Worm (Caenorhabditis elegans): ENCODE measurements around the gene acs-4.

Gene acs-4

DNA sequence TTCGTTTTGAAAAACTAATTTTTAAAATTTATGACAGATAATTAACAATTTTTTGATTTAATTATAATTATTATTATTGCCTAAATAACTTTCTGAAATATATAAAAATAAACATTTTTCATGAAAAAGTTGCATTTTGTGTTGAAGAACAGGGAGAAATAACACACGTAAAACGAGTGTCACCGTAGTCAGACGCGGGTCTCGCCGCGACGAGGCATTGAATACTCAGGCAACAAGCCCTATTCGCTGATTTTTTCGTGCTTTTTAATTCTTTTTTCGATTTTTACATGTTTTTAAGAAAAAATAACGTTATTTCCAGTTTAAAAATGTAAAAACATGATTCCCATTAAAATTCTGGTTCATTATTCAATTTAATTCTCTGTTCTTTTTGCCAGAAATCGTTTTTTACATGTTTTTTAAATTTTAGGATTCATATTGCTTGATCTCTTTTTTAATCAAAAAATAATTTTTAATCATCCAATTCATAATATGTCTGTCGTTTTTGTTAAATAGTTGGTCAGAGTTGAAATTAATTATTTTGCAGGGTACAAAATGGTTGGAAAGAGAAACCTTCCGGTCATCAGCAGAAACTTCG, 40.4 kb downstream of the acs-4 start, which contains the start of gene rpl-6:
Gene rpl-6 (plus strand): TSS at position 545 of the 595 bp plus-strand sequence.
- peak; percentile 57 for TF ChIP-seq pax-1 (tag; optimal IDR thresholded peaks at IDR 0.05)
- TF ChIP-seq fax-1 (tag; optimal IDR thresholded peaks at IDR 0.05) = no peak
- peak; percentile 4 for TF ChIP-seq pha-2 (tag; optimal IDR thresholded peaks at IDR 0.05)
- TF ChIP-seq dve-1 (tag; optimal IDR thresholded peaks at IDR 0.05) = no peak
- TF ChIP-seq ceh-6 (GFP tag; optimal IDR thresholded peaks at IDR 0.05) = no peak
- no peak for TF ChIP-seq ceh-30 (tag; optimal IDR thresholded peaks at IDR 0.05)
- TF ChIP-seq fkh-10 (GFP tag; optimal IDR thresholded peaks at IDR 0.05) = no peak
- TF ChIP-seq elt-2 (tag; optimal IDR thresholded peaks at IDR 0.05) = peak; percentile 42
- TF ChIP-seq tbx-2 (tag; optimal IDR thresholded peaks at IDR 0.05) = peak; percentile 23
- TF ChIP-seq hlh-6 (tag; optimal IDR thresholded peaks at IDR 0.05) = no peak
- TF ChIP-seq unc-42 (tag; optimal IDR thresholded peaks at IDR 0.05) = peak; percentile 12
- no peak for TF ChIP-seq eyg-1 (tag; optimal IDR thresholded peaks at IDR 0.05)
- TF ChIP-seq dmd-4 (tag; optimal IDR thresholded peaks at IDR 0.05; ENCODE audit: borderline replicate concordance) = no peak
- TF ChIP-seq ceh-9 (tag; optimal IDR thresholded peaks at IDR 0.05) = no peak
- TF ChIP-seq tbx-7 (tag; optimal IDR thresholded peaks at IDR 0.05) = no peak
- no peak for TF ChIP-seq che-1 (tag; optimal IDR thresholded peaks at IDR 0.05)
- no peak for TF ChIP-seq fkh-6 (tag; optimal IDR thresholded peaks at IDR 0.05)
- TF ChIP-seq pha-4 (tag; optimal IDR thresholded peaks at IDR 0.05) = no peak
- no peak for TF ChIP-seq ceh-45 (GFP tag; IDR thresholded peaks at IDR 0.05)
- no peak for TF ChIP-seq unc-3 (GFP tag; conservative IDR thresholded peaks at IDR 0.05)
- no peak for TF ChIP-seq unc-3 (tag; optimal IDR thresholded peaks at IDR 0.05)
- no peak for TF ChIP-seq rnt-1 (tag; optimal IDR thresholded peaks at IDR 0.05)
- no peak for TF ChIP-seq ama-1 (optimal IDR thresholded peaks at IDR 0.05)
- TF ChIP-seq ceh-24 (tag; optimal IDR thresholded peaks at IDR 0.05) = no peak
- TF ChIP-seq npax-4 (tag; optimal IDR thresholded peaks at IDR 0.05) = no peak
- peak; percentile 93 for TF ChIP-seq nfya-1 (tag; optimal IDR thresholded peaks at IDR 0.05)
- TF ChIP-seq ceh-18 (tag; optimal IDR thresholded peaks at IDR 0.05) = no peak
- TF ChIP-seq ceh-34 (tag; optimal IDR thresholded peaks at IDR 0.05) = peak; percentile 1
- TF ChIP-seq sox-4 (tag; optimal IDR thresholded peaks at IDR 0.05) = no peak
- no peak for TF ChIP-seq sox-2 (GFP tag; IDR thresholded peaks at IDR 0.05)
- TF ChIP-seq madf-2 (tag; optimal IDR thresholded peaks at IDR 0.05) = no peak
- TF ChIP-seq gmeb-2 (tag; optimal IDR thresholded peaks at IDR 0.05) = no peak
- TF ChIP-seq mec-3 (tag; optimal IDR thresholded peaks at IDR 0.05; ENCODE audit: borderline replicate concordance) = no peak
- TF ChIP-seq pqm-1 (tag; optimal IDR thresholded peaks at IDR 0.05) = no peak
- TF ChIP-seq ceh-31 (tag; optimal IDR thresholded peaks at IDR 0.05) = peak; percentile 34

DNA sequence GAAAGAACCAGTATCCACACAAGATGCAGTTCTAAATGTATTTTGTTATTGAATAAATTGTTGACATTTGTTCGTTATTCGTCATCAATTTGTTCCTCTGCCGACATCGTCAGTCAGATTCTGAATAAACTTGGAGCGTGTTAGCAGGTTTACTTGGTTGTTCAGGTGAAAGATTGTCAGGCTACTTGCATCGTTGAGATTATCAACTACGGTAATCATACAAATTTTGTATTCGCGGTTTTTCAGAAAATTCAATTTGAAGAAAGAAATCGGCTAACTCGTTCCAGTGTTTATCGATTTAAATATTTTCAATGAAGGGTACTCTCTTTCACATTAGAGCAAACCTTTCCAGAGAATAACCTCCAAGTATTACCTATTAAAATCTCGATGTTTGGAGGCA, 42.1 kb downstream of the acs-4 start, which contains the start of gene R151.2:
Gene R151.2 (plus strand): TSS at position 247 of the 400 bp plus-strand sequence.
- TF ChIP-seq K02D7.2 (tag; optimal IDR thresholded peaks at IDR 0.05) (no peak), pros-1 (tag; optimal IDR thresholded peaks at IDR 0.05) (no peak), hlh-6 (tag; optimal IDR thresholded peaks at IDR 0.05) (no peak), nhr-11 (tag; optimal IDR thresholded peaks at IDR 0.05) (no peak), elt-2 (tag; optimal IDR thresholded peaks at IDR 0.05) (no peak), unc-86 (tag; optimal IDR thresholded peaks at IDR 0.05) (no peak), lim-6 (tag; optimal IDR thresholded peaks at IDR 0.05) (no peak), hlh-15 (tag; optimal IDR thresholded peaks at IDR 0.05) (no peak), ceh-19 (GFP tag; optimal IDR thresholded peaks at IDR 0.05) (no peak)

DNA sequence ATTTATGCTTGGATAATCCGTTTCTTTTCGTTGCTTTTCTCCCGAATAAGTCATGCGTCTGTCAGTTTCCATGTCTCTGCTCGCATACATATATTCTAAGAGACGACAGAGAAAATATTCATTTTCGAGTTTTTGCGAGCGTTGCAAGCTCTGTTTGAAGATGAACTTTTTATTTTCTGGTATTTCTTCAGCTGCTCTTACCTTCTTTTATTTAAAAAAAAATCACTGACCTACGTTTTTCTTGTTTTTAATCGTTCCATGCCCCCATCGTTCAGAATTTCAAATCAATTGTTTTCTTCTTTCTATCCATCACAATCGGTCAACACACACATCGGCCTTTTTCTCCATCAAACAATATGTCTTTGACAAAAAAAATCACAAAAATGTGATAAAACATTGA, 42.8 kb downstream of the acs-4 start:
- no peak for TF ChIP-seq ceh-2 (tag; optimal IDR thresholded peaks at IDR 0.05)
